Fruit fly (Drosophila melanogaster) whole organism, embryonic: ENCODE results near the gene MCTS1.

Experiments used
- Adf1 ChIP-seq: fragments of 200-800 bp; sonication (Bioruptor generic); IDR thresholded peaks from 2 replicates; pipeline ENCODE4 v1.3.6; 2022; ENCODE audit warnings: missing biosample characterization, missing genetic modification characterization
- Aef1 ChIP-seq: fragments of 200-800 bp; sonication (Bioruptor generic); IDR thresholded peaks from 3 replicates; pipeline ENCODE4 v1.3.6; 2022; ENCODE audit warnings: missing biosample characterization, missing genetic modification characterization
- Antp ChIP-seq: fragments of 200-800 bp; sonication (Bioruptor generic); optimal IDR thresholded peaks from 3 replicates; lab custom pipeline; 2016; ENCODE audit warnings: missing biosample characterization, missing genetic modification characterization
- CG11093 ChIP-seq: fragments of 200-800 bp; sonication (Bioruptor generic); IDR thresholded peaks from 3 replicates; pipeline ENCODE4 v1.3.6; 2022; ENCODE audit warnings: missing biosample characterization, missing genetic modification characterization
- CG11560 ChIP-seq: fragments of 200-800 bp; sonication (Bioruptor generic); IDR thresholded peaks from 3 replicates; pipeline ENCODE4 v1.3.6; 2022; ENCODE audit warnings: missing biosample characterization, missing genetic modification characterization
- CG13624 ChIP-seq: fragments of 200-800 bp; sonication (Bioruptor generic); optimal IDR thresholded peaks from 2 replicates; lab custom pipeline; 2016; ENCODE audit warnings: missing biosample characterization, missing genetic modification characterization
- CG15011 ChIP-seq: fragments of 200-800 bp; sonication (Bioruptor generic); optimal IDR thresholded peaks from 3 replicates; lab custom pipeline; 2018; ENCODE audit warnings: missing biosample characterization, mild to moderate bottlenecking, missing genetic modification characterization
- CG1529 ChIP-seq: fragments of 200-800 bp; sonication (Bioruptor generic); optimal IDR thresholded peaks from 3 replicates; lab custom pipeline; 2018; ENCODE audit warnings: missing biosample characterization, missing genetic modification characterization
- CG17359 ChIP-seq: fragments of 200-800 bp; sonication (Bioruptor generic); optimal IDR thresholded peaks from 3 replicates; lab custom pipeline; 2018; ENCODE audit warnings: missing biosample characterization, mild to moderate bottlenecking, missing genetic modification characterization, moderate library complexity
- CG18262 ChIP-seq: fragments of 200-800 bp; optimal IDR thresholded peaks from 3 replicates; lab custom pipeline; 2019; ENCODE audit warnings: missing biosample characterization, mild to moderate bottlenecking, missing genetic modification characterization, moderate library complexity
- CG2116 ChIP-seq: fragments of 200-800 bp; sonication (Bioruptor generic); optimal IDR thresholded peaks from 3 replicates; lab custom pipeline; 2018; ENCODE audit warnings: missing biosample characterization, mild to moderate bottlenecking, missing genetic modification characterization
- CG3847 ChIP-seq: fragments of 200-800 bp; sonication (Bioruptor generic); IDR thresholded peaks from 2 replicates; pipeline ENCODE4 v1.3.6; 2022; ENCODE audit warnings: missing biosample characterization, missing genetic modification characterization
- CG4360 ChIP-seq: fragments of 200-800 bp; sonication (Bioruptor generic); IDR thresholded peaks from 2 replicates; pipeline ENCODE4 v1.3.6; 2022; ENCODE audit warnings: missing biosample characterization, missing genetic modification characterization
- CG4424 ChIP-seq: fragments of 200-800 bp; sonication (Bioruptor generic); optimal IDR thresholded peaks from 3 replicates; lab custom pipeline; 2016; ENCODE audit warnings: missing biosample characterization, missing genetic modification characterization
- CG5180 ChIP-seq: fragments of 200-800 bp; sonication (Bioruptor generic); optimal IDR thresholded peaks from 3 replicates; lab custom pipeline; 2017; ENCODE audit warnings: missing biosample characterization, missing genetic modification characterization, mild to moderate bottlenecking, moderate library complexity, missing genetic modification reagents
- CG7372 ChIP-seq: fragments of 200-800 bp; sonication (Bioruptor generic); IDR thresholded peaks from 2 replicates; pipeline ENCODE4 v1.3.6; 2022; ENCODE audit warnings: missing biosample characterization, missing genetic modification characterization
- CG8924 ChIP-seq: fragments of 200-800 bp; optimal IDR thresholded peaks from 3 replicates; lab custom pipeline; 2019; ENCODE audit warnings: missing biosample characterization, mild to moderate bottlenecking, missing genetic modification characterization, moderate library complexity
- D ChIP-seq, 2 experiments: fragments of 200-800 bp in 1 of 2; fragments of >200 bp in 1 of 2; sonication (Bioruptor generic) in 1 of 2; optimal IDR thresholded peaks; 2 replicates in 1 of 2; 3 replicates in 1 of 2; lab custom pipeline; 2017; ENCODE audit warnings: mild to moderate bottlenecking in 1 of 2, missing biosample characterization in 1 of 2, missing genetic modification characterization in 1 of 2, missing genetic modification reagents in 1 of 2
- D19A ChIP-seq: fragments of 200-800 bp; optimal IDR thresholded peaks from 3 replicates; lab custom pipeline; 2019; ENCODE audit warnings: missing biosample characterization, mild to moderate bottlenecking, missing genetic modification characterization, moderate library complexity
- Doc3 ChIP-seq: fragments of 200-800 bp; sonication (Bioruptor generic); IDR thresholded peaks from 3 replicates; pipeline ENCODE4 v1.3.6; 2022; ENCODE audit warnings: missing biosample characterization, missing genetic modification characterization; ENCODE audit not compliant: partially characterized antibody
- Drgx ChIP-seq: fragments of 200-800 bp; sonication (Bioruptor generic); IDR thresholded peaks from 2 replicates; pipeline ENCODE4 v1.3.6; 2022; ENCODE audit warnings: missing biosample characterization, missing genetic modification characterization
- ERR ChIP-seq: fragments of 200-800 bp; sonication (Bioruptor generic); optimal IDR thresholded peaks from 2 replicates; lab custom pipeline; 2016; ENCODE audit warnings: missing biosample characterization, missing genetic modification characterization
- HLH4C ChIP-seq: fragments of 200-800 bp; sonication (Bioruptor generic); IDR thresholded peaks from 3 replicates; pipeline ENCODE4 v1.3.6; 2022; ENCODE audit warnings: missing biosample characterization, missing genetic modification characterization; ENCODE audit not compliant: partially characterized antibody
- Hr51 ChIP-seq, 2 experiments: fragments of 200-800 bp; sonication (Bioruptor generic); optimal IDR thresholded peaks; 2 replicates in 1 of 2; 3 replicates in 1 of 2; lab custom pipeline; 2016 to 2018; ENCODE audit warnings: missing biosample characterization in 2 of 2, missing genetic modification characterization in 2 of 2, mild to moderate bottlenecking in 1 of 2, moderate library complexity in 1 of 2
- MESR4 ChIP-seq: fragments of 200-800 bp; sonication (Bioruptor generic); optimal IDR thresholded peaks from 2 replicates; lab custom pipeline; 2018; ENCODE audit warnings: missing biosample characterization, mild to moderate bottlenecking, missing genetic modification characterization, moderate library complexity
- Mrtf ChIP-seq: fragments of 200-800 bp; sonication (Bioruptor generic); IDR thresholded peaks from 3 replicates; pipeline ENCODE4 v1.3.6; 2022; ENCODE audit warnings: missing biosample characterization, missing genetic modification characterization
- Ravus ChIP-seq: fragments of 200-800 bp; sonication (Bioruptor generic); IDR thresholded peaks from 2 replicates; pipeline ENCODE4 v1.3.6; 2022; ENCODE audit warnings: missing biosample characterization, missing genetic modification characterization
- Sry-β ChIP-seq: fragments of 200-800 bp; sonication (Bioruptor generic); optimal IDR thresholded peaks from 2 replicates; lab custom pipeline; 2018; ENCODE audit warnings: missing biosample characterization, mild to moderate bottlenecking, missing genetic modification characterization, moderate library complexity
- Xbp1 ChIP-seq: fragments of 200-800 bp; sonication (Bioruptor generic); optimal IDR thresholded peaks from 3 replicates; lab custom pipeline; 2016; ENCODE audit warnings: missing biosample characterization, mild to moderate bottlenecking, missing genetic modification characterization
- aop ChIP-seq: fragments of 200-800 bp; sonication (Bioruptor generic); IDR thresholded peaks from 2 replicates; pipeline ENCODE4 v1.3.6; 2022; ENCODE audit warnings: missing biosample characterization, missing genetic modification characterization
- az2 ChIP-seq: fragments of 200-800 bp; sonication (Bioruptor generic); optimal IDR thresholded peaks from 3 replicates; lab custom pipeline; 2016; ENCODE audit warnings: missing biosample characterization, missing genetic modification characterization
- bbx ChIP-seq: fragments of 200-800 bp; sonication (Bioruptor generic); IDR thresholded peaks from 2 replicates; pipeline ENCODE4 v1.3.6; 2022; ENCODE audit warnings: missing biosample characterization, missing genetic modification characterization; ENCODE audit not compliant: partially characterized antibody
- crol ChIP-seq: fragments of 200-800 bp; sonication (Bioruptor generic); IDR thresholded peaks from 2 replicates; pipeline ENCODE4 v1.3.6; 2022; ENCODE audit warnings: missing biosample characterization, missing genetic modification characterization
- dmrt99B ChIP-seq: fragments of 200-800 bp; sonication (Bioruptor generic); optimal IDR thresholded peaks from 2 replicates; lab custom pipeline; 2018; ENCODE audit warnings: missing biosample characterization, mild to moderate bottlenecking, missing genetic modification characterization, moderate library complexity
- fd96Cb ChIP-seq: fragments of 200-800 bp; sonication (Bioruptor generic); optimal IDR thresholded peaks from 2 replicates; lab custom pipeline; 2018; ENCODE audit warnings: missing biosample characterization, mild to moderate bottlenecking, missing genetic modification characterization, moderate library complexity
- grn ChIP-seq: fragments of 200-800 bp; sonication (Bioruptor generic); optimal IDR thresholded peaks from 3 replicates; lab custom pipeline; 2017; ENCODE audit warnings: missing biosample characterization, missing genetic modification characterization
- gsb-n ChIP-seq: fragments of 200-800 bp; sonication (Bioruptor generic); optimal IDR thresholded peaks from 3 replicates; lab custom pipeline; 2018; ENCODE audit warnings: missing biosample characterization, mild to moderate bottlenecking, missing genetic modification characterization
- hkb ChIP-seq, 2 experiments: fragments of 200-800 bp in 1 of 2; fragments of >200 bp in 1 of 2; sonication (Bioruptor generic) in 1 of 2; IDR thresholded peaks in 1 of 2; optimal IDR thresholded peaks in 1 of 2; 2 replicates each; pipeline versions ENCODE4 v1.3.6 to Lab custom; 2017 to 2022; ENCODE audit warnings: missing biosample characterization in 1 of 2, missing genetic modification characterization in 1 of 2
- inv ChIP-seq: fragments of 200-800 bp; sonication (Bioruptor generic); IDR thresholded peaks from 2 replicates; pipeline ENCODE4 v1.3.6; 2022; ENCODE audit warnings: missing biosample characterization, missing genetic modification characterization; ENCODE audit not compliant: partially characterized antibody
- kni ChIP-seq: fragments of 200-800 bp; sonication (Bioruptor generic); optimal IDR thresholded peaks from 3 replicates; lab custom pipeline; 2017; ENCODE audit warnings: mild to moderate bottlenecking, missing biosample characterization, missing genetic modification reagents, missing genetic modification characterization
- nerfin-1 ChIP-seq: fragments of 200-800 bp; sonication (Bioruptor generic); optimal IDR thresholded peaks from 3 replicates; lab custom pipeline; 2019; ENCODE audit warnings: missing biosample characterization, mild to moderate bottlenecking, missing genetic modification characterization, moderate library complexity
- prd ChIP-seq, 3 experiments: fragments of >200 bp in 2 of 3; fragments of 200-800 bp in 1 of 3; sonication (Bioruptor generic) in 1 of 3; optimal IDR thresholded peaks in 2 of 3; IDR thresholded peaks in 1 of 3; 2 replicates in 2 of 3; 3 replicates in 1 of 3; pipeline versions ENCODE4 v1.3.6 to Lab custom; 2017 to 2022; ENCODE audit warnings: missing biosample characterization in 1 of 3, missing genetic modification characterization in 1 of 3
- sr ChIP-seq: fragments of 200-800 bp; sonication (Bioruptor generic); IDR thresholded peaks from 3 replicates; pipeline ENCODE4 v1.3.6; 2022; ENCODE audit warnings: missing biosample characterization, missing genetic modification characterization
- ssp ChIP-seq: fragments of 200-800 bp; sonication (Bioruptor generic); IDR thresholded peaks from 2 replicates; pipeline ENCODE4 v1.3.6; 2022; ENCODE audit warnings: missing biosample characterization, missing genetic modification characterization
- sug ChIP-seq: fragments of 200-800 bp; optimal IDR thresholded peaks from 2 replicates; lab custom pipeline; 2019; ENCODE audit warnings: missing biosample characterization, mild to moderate bottlenecking, missing genetic modification characterization, moderate library complexity
- tap ChIP-seq: fragments of 200-800 bp; optimal IDR thresholded peaks from 3 replicates; lab custom pipeline; 2019; ENCODE audit warnings: missing biosample characterization, mild to moderate bottlenecking, missing genetic modification characterization, moderate library complexity
- tio ChIP-seq: fragments of 200-800 bp; sonication (Bioruptor generic); optimal IDR thresholded peaks from 2 replicates; lab custom pipeline; 2017; ENCODE audit warnings: missing biosample characterization, missing genetic modification characterization, inconsistent platforms
- zfh1 ChIP-seq: fragments of 200-800 bp; sonication (Bioruptor generic); IDR thresholded peaks from 3 replicates; pipeline ENCODE4 v1.3.6; 2022; ENCODE audit warnings: missing biosample characterization, missing genetic modification characterization

MCTS1 gene

dm6 chrX:6059135-6059824 is 21.6 kb downstream of the MCTS1 start (continued):
- TF ChIP-seq aop (GFP tag; lab: Robert Waterston, UW) (no peak), bbx (GFP tag; lab: Robert Waterston, UW) (no peak), Hr51 (GFP tag; optimal IDR thresholded peaks at IDR 0.05; lab: Kevin White, UChicago) (peak in 1 of 2 experiments; percentile 43), CG4360 (no peak), fd96Cb (peak; percentile 33), CG15011 (GFP tag; lab: Kevin White, UChicago) (no peak), D19A (no peak), CG18262 (tag; lab: Kevin White, UChicago) (no peak), Doc3 (GFP tag; lab: Robert Waterston, UW) (no peak), MESR4 (GFP tag; lab: Kevin White, UChicago) (no peak), CG8924 (tag; lab: Kevin White, UChicago) (no peak), zfh1 (GFP tag; lab: Robert Waterston, UW) (peak; percentile 60; the same call in 2 of the 3 replicates), CG13624 (GFP tag; lab: Kevin White, UChicago) (no peak), tap (tag; lab: Kevin White, UChicago) (no peak), Drgx (peak; percentile 65; the same call in 1 of the 2 replicates), az2 (peak; percentile 34), gsb-n (tag; lab: Kevin White, UChicago) (no peak), CG17359 (peak; percentile 62), Ravus (GFP tag; lab: Robert Waterston, UW) (no peak), CG1529 (no peak), nerfin-1 (tag; lab: Kevin White, UChicago) (no peak), Aef1 (peak; percentile 40; the same call in 1 of the 3 replicates), grn (GFP tag; lab: Kevin White, UChicago) (no peak), CG4424 (no peak), CG3847 (GFP tag; lab: Robert Waterston, UW) (no peak), Mrtf (GFP tag; lab: Robert Waterston, UW) (0 out of 3 replicates have a peak, but pooled peaks have one; percentile 13), sr (GFP tag; lab: Robert Waterston, UW) (no peak), HLH4C (no peak), CG7372 (GFP tag; lab: Robert Waterston, UW) (no peak), hkb (optimal IDR thresholded peaks at IDR 0.05; lab: Kevin White, UChicago) (no peak), hkb (GFP tag; IDR thresholded peaks at IDR 0.05; lab: Robert Waterston, UW) (peak; percentile 47; the same call in 1 of the 2 replicates), Xbp1 (GFP tag; lab: Kevin White, UChicago) (peak; percentile 29), ERR (GFP tag; lab: Kevin White, UChicago) (no peak), Sry-β (GFP tag; lab: Kevin White, UChicago) (no peak), inv (no peak), kni (no peak), Adf1 (GFP tag; lab: Robert Waterston, UW) (no peak), sug (tag; lab: Kevin White, UChicago) (no peak), D (optimal IDR thresholded peaks at IDR 0.05; lab: Kevin White, UChicago) (no peak), D (GFP tag; optimal IDR thresholded peaks at IDR 0.05; lab: Kevin White, UChicago) (peak; percentile 20), CG11093 (GFP tag; lab: Robert Waterston, UW) (0 out of 3 replicates have a peak, but pooled peaks have one; percentile 21), Antp (GFP tag; lab: Kevin White, UChicago) (peak; percentile 16), CG5180 (GFP tag; lab: Kevin White, UChicago) (no peak), CG11560 (tag; lab: Robert Waterston, UW) (no peak), prd (optimal IDR thresholded peaks at IDR 0.05; lab: Kevin White, UChicago) (no peak), prd (GFP tag; IDR thresholded peaks at IDR 0.05; lab: Robert Waterston, UW) (peak; percentile 64; the same call in 2 of the 3 replicates), tio (GFP tag; lab: Kevin White, UChicago) (no peak), dmrt99B (tag; lab: Kevin White, UChicago) (peak; percentile 66), CG2116 (GFP tag; lab: Kevin White, UChicago) (no peak), ssp (no peak), crol (GFP tag; lab: Robert Waterston, UW) (no peak)
